Worm (Caenorhabditis elegans) whole organism, L4 larva: ENCODE results near the gene C16C8.18.

ENCODE experiments used
- R02D3.7 ChIP-seq: fragments of 150-350 bp; sonication (generic microtip); optimal IDR thresholded peaks from 3 replicates; lab custom pipeline; 2014; ENCODE audit warnings: missing biosample characterization, missing genetic modification characterization
- aly-2 ChIP-seq: sonication (generic microtip); optimal IDR thresholded peaks from 2 replicates; lab custom pipeline; 2018; ENCODE audit warnings: missing biosample characterization, missing genetic modification characterization
- dmd-9 ChIP-seq: fragments of 200-800 bp; sonication (Bioruptor generic); IDR thresholded peaks from 2 replicates; pipeline ENCODE4 v1.3.6; 2022; ENCODE audit warnings: missing genetic modification reagents, missing genetic modification characterization, missing compliant biosample characterization
- fkh-10 ChIP-seq: fragments of 150-350 bp; optimal IDR thresholded peaks from 2 replicates; lab custom pipeline; 2014; ENCODE audit warnings: missing biosample characterization, missing genetic modification reagents, missing genetic modification characterization
- fos-1 ChIP-seq: fragments of 150-350 bp; optimal IDR thresholded peaks from 2 replicates; lab custom pipeline; 2014; ENCODE audit warnings: missing biosample characterization, missing genetic modification characterization
- jun-1 ChIP-seq: fragments of 150-350 bp; optimal IDR thresholded peaks from 2 replicates; lab custom pipeline; 2014; ENCODE audit warnings: missing biosample characterization, missing genetic modification reagents, missing genetic modification characterization
- mes-2 ChIP-seq: sonication (generic microtip); optimal IDR thresholded peaks from 2 replicates; lab custom pipeline; 2016; ENCODE audit warnings: missing genotype, mild to moderate bottlenecking, missing genetic modification characterization, missing compliant biosample characterization; ENCODE audit not compliant: poor library complexity, severe bottlenecking
- nhr-76 ChIP-seq: fragments of 150-350 bp; optimal IDR thresholded peaks from 2 replicates; lab custom pipeline; 2014; ENCODE audit warnings: missing biosample characterization, missing genetic modification characterization
- snpc-4 ChIP-seq: fragments of 150-350 bp; optimal IDR thresholded peaks from 2 replicates; lab custom pipeline; 2014; ENCODE audit warnings: missing biosample characterization, missing genetic modification characterization

- TF ChIP-seq fkh-10 (GFP tag; lab: Kevin White, UChicago): no peak
- TF ChIP-seq mes-2 (tag; lab: Kevin White, UChicago): no peak
- TF ChIP-seq R02D3.7 (tag; lab: Kevin White, UChicago): no peak
- no peak for TF ChIP-seq aly-2
- TF ChIP-seq nhr-76 (tag; lab: Kevin White, UChicago): no peak
- TF ChIP-seq jun-1: no peak
- no peak for TF ChIP-seq snpc-4
- no peak for TF ChIP-seq fos-1
- TF ChIP-seq dmd-9 (GFP tag; lab: Robert Waterston, UW): no peak
Measured at ce11 chrII:3473744-3474143, 44.2 kb downstream of the C16C8.18 start, which contains the start of gene sdz-32.
